Worm (Caenorhabditis elegans): ENCODE measurements around the gene ZC21.8.

The ZC21.8 gene

ce11 chrIII:8554472-8554871 is 34.7 kb upstream of the ZC21.8 start, which contains the start of gene gsto-2:
Gene gsto-2 (plus strand): TSS chrIII:8554772.
- TF ChIP-seq hrde-1 (tag; optimal IDR thresholded peaks at IDR 0.05; ENCODE audit: borderline replicate concordance) = no peak
- TF ChIP-seq ccch-3 (GFP tag; optimal IDR thresholded peaks at IDR 0.05) = no peak
- no peak for TF ChIP-seq mes-4 (tag; optimal IDR thresholded peaks at IDR 0.05)
- TF ChIP-seq snpc-1.3 (tag; optimal IDR thresholded peaks at IDR 0.05; ENCODE audit: insufficient read depth) = no peak
- no peak for TF ChIP-seq xnd-1 (tag; optimal IDR thresholded peaks at IDR 0.05)
- no peak for TF ChIP-seq unc-130 (GFP tag; optimal IDR thresholded peaks at IDR 0.05)
- no peak for TF ChIP-seq cebp-2 (GFP tag; IDR thresholded peaks at IDR 0.05)
- no peak for TF ChIP-seq D2030.7 (GFP tag; IDR thresholded peaks at IDR 0.05)
- TF ChIP-seq snpc-3.4 (tag; optimal IDR thresholded peaks at IDR 0.05) = no peak
- TF ChIP-seq Y67H2A.10 (GFP tag; conservative IDR thresholded peaks at IDR 0.05) = no peak

DNA sequence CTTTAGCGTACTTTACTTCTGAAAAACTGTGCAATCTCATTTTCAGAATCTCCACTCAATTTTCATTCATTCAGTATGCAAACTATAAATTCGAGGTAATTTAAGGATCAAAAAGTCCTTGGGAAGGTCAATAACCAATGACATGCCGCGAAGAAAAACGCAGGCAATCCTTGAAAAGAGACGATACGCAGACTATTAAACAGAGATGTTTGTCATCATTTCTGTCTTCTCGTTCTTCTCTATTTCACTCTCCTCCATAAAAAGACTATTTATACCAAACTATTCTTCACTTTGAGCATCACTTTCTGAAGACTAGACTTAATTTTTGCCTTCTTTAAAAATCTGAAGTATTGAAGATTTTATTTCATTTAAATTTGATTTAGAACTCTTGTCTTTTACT is 32.3 kb upstream of the ZC21.8 start, which contains the start of gene C02D5.4:
Gene C02D5.4, plus strand, starts transcription at position 41 of the 400 bp plus-strand sequence.
- TF ChIP-seq nhr-80 (tag; optimal IDR thresholded peaks at IDR 0.05) = peak; percentile 9
- no peak for TF ChIP-seq madf-10 (tag; optimal IDR thresholded peaks at IDR 0.05)
- no peak for TF ChIP-seq F10E7.11 (tag; optimal IDR thresholded peaks at IDR 0.05)
- no peak for TF ChIP-seq attf-3 (GFP tag; conservative IDR thresholded peaks at IDR 0.05)
- TF ChIP-seq efl-1 (GFP tag; optimal IDR thresholded peaks at IDR 0.05) = peak; percentile 28
- no peak for TF ChIP-seq egl-18 (GFP tag; IDR thresholded peaks at IDR 0.05)
- TF ChIP-seq cebp-2 (GFP tag; IDR thresholded peaks at IDR 0.05) = no peak
- TF ChIP-seq hlh-26 (GFP tag; conservative IDR thresholded peaks at IDR 0.05) = no peak
- TF ChIP-seq K11D2.4 (GFP tag; IDR thresholded peaks at IDR 0.05) = no peak
- no peak for TF ChIP-seq dox-1 (GFP tag; IDR thresholded peaks at IDR 0.05)
- TF ChIP-seq nfya-1 (tag; optimal IDR thresholded peaks at IDR 0.05; ENCODE audit: borderline replicate concordance, insufficient read depth) = no peak
- TF ChIP-seq pha-4 (tag; optimal IDR thresholded peaks at IDR 0.05) = no peak
- TF ChIP-seq nfya-2 (GFP tag; IDR thresholded peaks at IDR 0.05) = no peak
- no peak for TF ChIP-seq madf-6 (GFP tag; IDR thresholded peaks at IDR 0.05)
- TF ChIP-seq nhr-90 (tag; optimal IDR thresholded peaks at IDR 0.05) = no peak
- no peak for TF ChIP-seq nhr-120 (GFP tag; IDR thresholded peaks at IDR 0.05)
- no peak for TF ChIP-seq ZK185.1 (tag; optimal IDR thresholded peaks at IDR 0.05; ENCODE audit: poor library complexity, severe bottlenecking)

DNA sequence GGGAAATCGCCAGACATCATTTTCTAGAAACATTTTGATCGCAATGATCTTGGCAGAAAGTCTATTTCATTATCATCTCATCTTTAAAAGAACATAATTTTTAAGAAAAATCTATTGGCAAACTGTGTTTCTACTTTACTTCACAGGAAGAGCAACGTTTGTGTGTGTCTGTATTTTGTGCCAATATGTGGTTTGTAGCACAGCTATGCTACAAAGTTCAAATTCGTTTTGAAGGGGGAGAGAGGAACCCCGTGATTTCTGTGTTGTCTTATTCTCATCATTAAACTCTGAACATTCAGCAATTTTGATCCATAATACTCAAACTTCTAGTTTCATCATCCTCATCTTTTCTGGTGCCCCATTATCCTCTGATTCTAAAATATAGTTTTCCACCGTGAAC is 31.9 kb upstream of the ZC21.8 start:
- TF ChIP-seq ztf-3 (GFP tag; optimal IDR thresholded peaks at IDR 0.05) = no peak
- no peak for TF ChIP-seq K12H6.12 (tag; optimal IDR thresholded peaks at IDR 0.05)
- TF ChIP-seq ztf-26 (tag; optimal IDR thresholded peaks at IDR 0.05) = no peak
- no peak for TF ChIP-seq efl-1 (GFP tag; optimal IDR thresholded peaks at IDR 0.05)
- no peak for TF ChIP-seq rcor-1 (GFP tag; IDR thresholded peaks at IDR 0.05)
- no peak for TF ChIP-seq F33H1.4 (GFP tag; IDR thresholded peaks at IDR 0.05)
- TF ChIP-seq K11D2.4 (GFP tag; IDR thresholded peaks at IDR 0.05) = no peak
- no peak for TF ChIP-seq B0336.3 (GFP tag; IDR thresholded peaks at IDR 0.05)
- no peak for TF ChIP-seq ceh-100 (GFP tag; IDR thresholded peaks at IDR 0.05)
- TF ChIP-seq ceh-27 (GFP tag; optimal IDR thresholded peaks at IDR 0.05) = no peak
- TF ChIP-seq T07F8.4 (tag; optimal IDR thresholded peaks at IDR 0.05) = no peak
- TF ChIP-seq hlh-12 (tag; optimal IDR thresholded peaks at IDR 0.05) = no peak
- TF ChIP-seq attf-5 (GFP tag; optimal IDR thresholded peaks at IDR 0.05) = no peak
- TF ChIP-seq mcd-1 (GFP tag; IDR thresholded peaks at IDR 0.05) = no peak
